Worm (Caenorhabditis elegans) whole organism, L3 larva: ENCODE results near the gene F54C4.4.
A peak's percentile ranks its signal among the peaks of the same experiment; 100 is the strongest.

ENCODE experiments used
- R02D3.7 ChIP-seq: fragments of 150-350 bp; optimal IDR thresholded peaks from 2 replicates; lab custom pipeline; 2014; ENCODE audit warnings: missing biosample characterization, missing genetic modification characterization
- ZK546.5 ChIP-seq: sonication (generic microtip); optimal IDR thresholded peaks from 2 replicates; lab custom pipeline; 2017; ENCODE audit warnings: missing biosample characterization, missing genetic modification characterization
- aly-2 ChIP-seq: fragments of 150-350 bp; optimal IDR thresholded peaks from 2 replicates; lab custom pipeline; 2014; ENCODE audit warnings: missing biosample characterization, missing genetic modification characterization
- ceh-16 ChIP-seq: sonication (generic microtip); optimal IDR thresholded peaks from 2 replicates; lab custom pipeline; 2017; ENCODE audit warnings: missing biosample characterization, missing genetic modification characterization
- ceh-28 ChIP-seq: fragments of 150-350 bp; optimal IDR thresholded peaks from 2 replicates; lab custom pipeline; 2014; ENCODE audit warnings: missing biosample characterization, missing genetic modification reagents, missing genetic modification characterization
- ceh-82 ChIP-seq: fragments of 150-350 bp; optimal IDR thresholded peaks from 2 replicates; lab custom pipeline; 2014; ENCODE audit warnings: missing biosample characterization, missing genetic modification characterization
- ceh-9 ChIP-seq: sonication (generic microtip); optimal IDR thresholded peaks from 2 replicates; lab custom pipeline; 2018; ENCODE audit warnings: missing biosample characterization, missing genetic modification characterization
- daf-12 ChIP-seq: fragments of 150-350 bp; optimal IDR thresholded peaks from 2 replicates; lab custom pipeline; 2014; ENCODE audit warnings: missing biosample characterization, missing genetic modification reagents, missing genetic modification characterization
- egl-27 ChIP-seq: sonication (generic microtip); optimal IDR thresholded peaks from 4 replicates; lab custom pipeline; 2017; ENCODE audit warnings: missing biosample characterization, missing genetic modification reagents, missing genetic modification characterization
- egl-5 ChIP-seq: fragments of 150-350 bp; optimal IDR thresholded peaks from 2 replicates; lab custom pipeline; 2017; ENCODE audit warnings: missing biosample characterization, missing genetic modification reagents, missing genetic modification characterization, inconsistent platforms
- elt-1 ChIP-seq: fragments of 150-350 bp; optimal IDR thresholded peaks from 2 replicates; lab custom pipeline; 2014; ENCODE audit warnings: missing biosample characterization, missing genetic modification characterization
- elt-2 ChIP-seq: sonication (generic microtip); optimal IDR thresholded peaks from 2 replicates; lab custom pipeline; 2016; ENCODE audit warnings: missing genetic modification reagents, mild to moderate bottlenecking, missing genetic modification characterization, missing compliant biosample characterization
- elt-3 ChIP-seq, 3 experiments: fragments of 150-350 bp in 1 of 3; sonication (generic microtip) in 2 of 3; optimal IDR thresholded peaks; 2 replicates in 2 of 3; 4 replicates in 1 of 3; lab custom pipeline; 2014 to 2017; ENCODE audit warnings: missing biosample characterization in 3 of 3, missing genetic modification characterization in 3 of 3
- fkh-10 ChIP-seq: sonication (generic microtip); optimal IDR thresholded peaks from 2 replicates; lab custom pipeline; 2017; ENCODE audit warnings: missing biosample characterization, missing genetic modification reagents, missing genetic modification characterization
- fos-1 ChIP-seq: fragments of 150-350 bp; optimal IDR thresholded peaks from 2 replicates; lab custom pipeline; 2014; ENCODE audit warnings: missing biosample characterization, missing genetic modification characterization
- hmg-11 ChIP-seq: sonication (generic microtip); optimal IDR thresholded peaks from 2 replicates; lab custom pipeline; 2016; ENCODE audit warnings: missing genetic modification characterization, missing compliant biosample characterization
- jun-1 ChIP-seq: fragments of 150-350 bp; optimal IDR thresholded peaks from 2 replicates; lab custom pipeline; 2014; ENCODE audit warnings: missing biosample characterization, missing genetic modification reagents, missing genetic modification characterization
- lin-15B ChIP-seq: fragments of 150-350 bp; optimal IDR thresholded peaks from 2 replicates; lab custom pipeline; 2014; ENCODE audit warnings: missing biosample characterization, missing genetic modification characterization
- lin-39 ChIP-seq: fragments of 150-350 bp; optimal IDR thresholded peaks from 2 replicates; lab custom pipeline; 2018; ENCODE audit warnings: missing biosample characterization, missing genetic modification reagents, missing genetic modification characterization
- lsy-12 ChIP-seq: sonication (generic microtip); optimal IDR thresholded peaks from 2 replicates; lab custom pipeline; 2016; ENCODE audit warnings: mild to moderate bottlenecking, missing genetic modification characterization, missing compliant biosample characterization
- mdl-1 ChIP-seq: fragments of 150-350 bp; optimal IDR thresholded peaks from 2 replicates; lab custom pipeline; 2014; ENCODE audit warnings: missing biosample characterization, missing genetic modification characterization
- nfya-1 ChIP-seq: sonication (generic microtip); optimal IDR thresholded peaks from 2 replicates; lab custom pipeline; 2017; ENCODE audit warnings: missing genetic modification characterization, mild to moderate bottlenecking, missing compliant biosample characterization, antibody characterized with exemption, moderate library complexity; ENCODE audit not compliant: insufficient read depth
- nhr-12 ChIP-seq: fragments of 150-350 bp; optimal IDR thresholded peaks from 2 replicates; lab custom pipeline; 2014; ENCODE audit warnings: missing biosample characterization, missing genetic modification characterization
- nhr-23 ChIP-seq: fragments of 150-350 bp; optimal IDR thresholded peaks from 2 replicates; lab custom pipeline; 2014; ENCODE audit warnings: missing biosample characterization, missing genetic modification reagents, missing genetic modification characterization
- nhr-25 ChIP-seq: sonication (generic microtip); optimal IDR thresholded peaks from 2 replicates; lab custom pipeline; 2017; ENCODE audit warnings: missing biosample characterization, missing genetic modification characterization
- nhr-28 ChIP-seq: fragments of 150-350 bp; optimal IDR thresholded peaks from 2 replicates; lab custom pipeline; 2014; ENCODE audit warnings: missing biosample characterization, missing genetic modification characterization
- nhr-43 ChIP-seq: sonication (generic microtip); optimal IDR thresholded peaks from 2 replicates; lab custom pipeline; 2016; ENCODE audit warnings: mild to moderate bottlenecking, missing genetic modification characterization, missing compliant biosample characterization; ENCODE audit not compliant: poor library complexity, severe bottlenecking
- nhr-67 ChIP-seq: fragments of 150-350 bp; optimal IDR thresholded peaks from 2 replicates; lab custom pipeline; 2014; ENCODE audit warnings: missing biosample characterization, missing genetic modification characterization
- nhr-77 ChIP-seq: fragments of 150-350 bp; optimal IDR thresholded peaks from 2 replicates; lab custom pipeline; 2014; ENCODE audit warnings: missing biosample characterization, missing genetic modification characterization
- pha-4 ChIP-seq: fragments of 150-350 bp; optimal IDR thresholded peaks from 2 replicates; lab custom pipeline; 2014; ENCODE audit warnings: missing biosample characterization, missing genetic modification reagents, missing genetic modification characterization
- pqm-1 ChIP-seq: fragments of 150-350 bp; optimal IDR thresholded peaks from 2 replicates; lab custom pipeline; 2017; ENCODE audit warnings: missing biosample characterization, missing genetic modification characterization, inconsistent platforms
- skn-1 ChIP-seq: fragments of 150-350 bp; optimal IDR thresholded peaks from 2 replicates; lab custom pipeline; 2014; ENCODE audit warnings: missing biosample characterization, missing genetic modification characterization
- snpc-4 ChIP-seq: fragments of 150-350 bp; optimal IDR thresholded peaks from 2 replicates; lab custom pipeline; 2014; ENCODE audit warnings: missing biosample characterization, missing genetic modification characterization
- tbx-2 ChIP-seq: sonication (generic microtip); optimal IDR thresholded peaks from 2 replicates; lab custom pipeline; 2016; ENCODE audit warnings: mild to moderate bottlenecking, missing genetic modification characterization, missing compliant biosample characterization
- unc-39 ChIP-seq: sonication (generic microtip); optimal IDR thresholded peaks from 4 replicates; lab custom pipeline; 2017; ENCODE audit warnings: missing biosample characterization, missing genetic modification characterization
- unc-62 ChIP-seq: fragments of 150-350 bp; sonication (generic microtip); optimal IDR thresholded peaks from 4 replicates; lab custom pipeline; 2014; ENCODE audit warnings: missing biosample characterization, missing genetic modification reagents, missing genetic modification characterization
- zag-1 ChIP-seq: fragments of 150-350 bp; optimal IDR thresholded peaks from 2 replicates; lab custom pipeline; 2014; ENCODE audit warnings: missing biosample characterization, missing genetic modification characterization
- ztf-11 ChIP-seq: fragments of 150-350 bp; optimal IDR thresholded peaks from 2 replicates; lab custom pipeline; 2014; ENCODE audit warnings: missing biosample characterization, missing genetic modification characterization
- ztf-4 ChIP-seq: fragments of 150-350 bp; optimal IDR thresholded peaks from 2 replicates; lab custom pipeline; 2014; ENCODE audit warnings: missing biosample characterization, missing genetic modification characterization

Gene F54C4.4

ce11 chrIII:87183-87582 lies at the start of gene F54C4.4, which contains the start of gene mrpl-40:
F54C4.4 (minus strand) TSS chrIII:87381.
mrpl-40 (plus strand) TSS chrIII:87559.
- no peak for TF ChIP-seq ceh-9 (tag; lab: Kevin White, UChicago)
- TF ChIP-seq R02D3.7, result peak; percentile 97
- TF ChIP-seq nfya-1 (tag; lab: Kevin White, UChicago), result peak; percentile 82
- TF ChIP-seq elt-1 (tag; lab: Kevin White, UChicago), result no peak
- TF ChIP-seq nhr-23, result peak; percentile 65
- TF ChIP-seq elt-2 (tag; lab: Kevin White, UChicago), result peak; percentile 7
- TF ChIP-seq fos-1 (tag; lab: Kevin White, UChicago), result no peak
- no peak for TF ChIP-seq hmg-11 (tag; lab: Kevin White, UChicago)
- no peak for TF ChIP-seq ceh-16 (tag; lab: Kevin White, UChicago)
- peak; percentile 29 for TF ChIP-seq fkh-10 (GFP tag; lab: Kevin White, UChicago)
- peak; percentile 15 for TF ChIP-seq nhr-25
- no peak for TF ChIP-seq zag-1
- no peak for TF ChIP-seq snpc-4 (tag; lab: Kevin White, UChicago)
- TF ChIP-seq pha-4 (tag; lab: Kevin White, UChicago), result peak; percentile 78
- peak; percentile 50 for TF ChIP-seq lin-39 (tag; lab: Kevin White, UChicago)
- no peak for TF ChIP-seq mdl-1 (tag; lab: Kevin White, UChicago)
- no peak for TF ChIP-seq jun-1 (tag; lab: Kevin White, UChicago)
- peak; percentile 55 for TF ChIP-seq lin-15B
- peak; percentile 86 for TF ChIP-seq ceh-28
- peak; percentile 56 for TF ChIP-seq nhr-43

- TF ChIP-seq hmg-11 (tag; lab: Kevin White, UChicago), result no peak
- no peak for TF ChIP-seq fos-1 (tag; lab: Kevin White, UChicago)
- no peak for TF ChIP-seq unc-39 (tag; lab: Kevin White, UChicago)
- TF ChIP-seq ztf-11, result no peak
- no peak for TF ChIP-seq lsy-12 (tag; lab: Kevin White, UChicago)
- TF ChIP-seq nfya-1 (tag; lab: Kevin White, UChicago), result no peak
- no peak for TF ChIP-seq elt-3 (tag; optimal IDR thresholded peaks at IDR 0.05; lab: Kevin White, UChicago)
- no peak for TF ChIP-seq tbx-2 (tag; lab: Kevin White, UChicago)
- no peak for TF ChIP-seq ztf-4
- TF ChIP-seq ceh-9 (tag; lab: Kevin White, UChicago), result no peak
- TF ChIP-seq pqm-1 (tag; lab: Kevin White, UChicago), result no peak
- no peak for TF ChIP-seq ZK546.5 (tag; lab: Kevin White, UChicago)
- no peak for TF ChIP-seq lin-39 (tag; lab: Kevin White, UChicago)
- TF ChIP-seq nhr-25, result no peak
- TF ChIP-seq unc-62 (GFP tag; lab: Kevin White, UChicago), result no peak
- TF ChIP-seq nhr-12 (tag; lab: Kevin White, UChicago), result no peak
- TF ChIP-seq nhr-77 (tag; lab: Kevin White, UChicago), result no peak
- no peak for TF ChIP-seq nhr-23
- no peak for TF ChIP-seq ceh-16 (tag; lab: Kevin White, UChicago)
- no peak for TF ChIP-seq nhr-43
Measured at ce11 chrIII:134194-134593, 47.0 kb upstream of the F54C4.4 start, which contains the start of gene pals-25. pals-25 (plus strand) TSS chrIII:134494.

DNA sequence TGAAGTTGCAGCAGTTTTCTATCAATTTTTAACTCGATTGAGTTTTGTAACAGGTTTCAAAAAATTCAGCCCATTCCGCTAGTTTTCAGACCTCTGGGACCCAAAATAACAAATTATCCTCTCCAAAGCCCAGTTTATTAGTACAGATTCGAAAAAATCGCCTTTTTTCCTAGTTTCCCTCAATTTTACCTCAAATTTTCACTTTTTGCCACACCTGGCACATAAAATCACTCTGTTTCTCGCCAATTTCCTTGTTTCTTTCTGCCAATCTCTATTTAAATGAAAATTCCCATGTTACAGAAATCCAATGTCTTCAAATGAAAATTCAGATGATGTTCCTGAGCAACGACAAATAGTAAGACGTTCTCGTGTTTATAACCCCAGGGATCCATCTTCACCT lies 44.9 kb upstream of the F54C4.4 start, which contains the start of gene pals-22:
TSS of gene pals-22 (plus strand) at position 301 of the 400 bp plus-strand sequence.
- TF ChIP-seq nhr-67, result no peak
- TF ChIP-seq ceh-82 (tag; lab: Kevin White, UChicago), result no peak
- no peak for TF ChIP-seq unc-62 (GFP tag; lab: Kevin White, UChicago)
- TF ChIP-seq ztf-11, result no peak
- no peak for TF ChIP-seq aly-2 (tag; lab: Kevin White, UChicago)
- no peak for TF ChIP-seq ztf-4
- TF ChIP-seq egl-27 (tag; lab: Kevin White, UChicago), result no peak
- TF ChIP-seq nfya-1 (tag; lab: Kevin White, UChicago), result no peak
- no peak for TF ChIP-seq zag-1
- no peak for TF ChIP-seq egl-5 (tag; lab: Kevin White, UChicago)
- no peak for TF ChIP-seq daf-12
- TF ChIP-seq elt-2 (tag; lab: Kevin White, UChicago), result no peak
- TF ChIP-seq nhr-28 (tag; lab: Kevin White, UChicago), result no peak
- TF ChIP-seq skn-1 (tag; lab: Kevin White, UChicago), result no peak
- no peak for TF ChIP-seq elt-1 (tag; lab: Kevin White, UChicago)
- TF ChIP-seq ceh-28, result no peak
- no peak for TF ChIP-seq fkh-10 (GFP tag; lab: Kevin White, UChicago)
- no peak for TF ChIP-seq lin-39 (tag; lab: Kevin White, UChicago)
- TF ChIP-seq R02D3.7, result no peak
- no peak for TF ChIP-seq nhr-12 (tag; lab: Kevin White, UChicago)
